Fruit fly (Drosophila melanogaster) whole organism, embryonic: ENCODE results near the gene CG42525.

Source experiments
- B-H2 ChIP-seq: fragments of 200-800 bp; sonication (Bioruptor generic); optimal IDR thresholded peaks from 2 replicates; lab custom pipeline; 2018; ENCODE audit warnings: missing biosample characterization, mild to moderate bottlenecking, missing genetic modification characterization
- CG11085 ChIP-seq: fragments of 200-800 bp; sonication (Bioruptor generic); IDR thresholded peaks from 2 replicates; pipeline ENCODE4 v1.3.6; 2022; ENCODE audit warnings: missing biosample characterization, missing genetic modification characterization
- CG11723 ChIP-seq: fragments of 200-800 bp; sonication (Bioruptor generic); optimal IDR thresholded peaks from 2 replicates; lab custom pipeline; 2017; ENCODE audit warnings: missing biosample characterization, mild to moderate bottlenecking, missing genetic modification characterization
- CG14667 ChIP-seq: fragments of 200-800 bp; sonication (Bioruptor generic); IDR thresholded peaks from 2 replicates; pipeline ENCODE4 v1.3.6; 2022; ENCODE audit warnings: missing biosample characterization, missing genetic modification characterization
- CG14965 ChIP-seq: fragments of 200-800 bp; sonication (Bioruptor generic); optimal IDR thresholded peaks from 2 replicates; lab custom pipeline; 2016; ENCODE audit warnings: missing biosample characterization, missing genetic modification characterization, borderline replicate concordance
- CG15011 ChIP-seq: fragments of 200-800 bp; sonication (Bioruptor generic); optimal IDR thresholded peaks from 3 replicates; lab custom pipeline; 2018; ENCODE audit warnings: missing biosample characterization, mild to moderate bottlenecking, missing genetic modification characterization
- CG1602 ChIP-seq: fragments of 200-800 bp; sonication (Bioruptor generic); optimal IDR thresholded peaks from 3 replicates; lab custom pipeline; 2016; ENCODE audit warnings: missing biosample characterization, missing genetic modification characterization
- CG16813 ChIP-seq: fragments of 200-800 bp; sonication (Bioruptor generic); IDR thresholded peaks from 3 replicates; pipeline ENCODE4 v1.3.6; 2022; ENCODE audit warnings: missing biosample characterization, missing genetic modification characterization; ENCODE audit not compliant: partially characterized antibody
- CG2678 ChIP-seq: fragments of 200-800 bp; sonication (Bioruptor generic); optimal IDR thresholded peaks from 3 replicates; lab custom pipeline; 2019; ENCODE audit warnings: missing biosample characterization, mild to moderate bottlenecking, missing genetic modification characterization, moderate library complexity
- CG2875 ChIP-seq: fragments of 200-800 bp; sonication (Bioruptor generic); optimal IDR thresholded peaks from 2 replicates; lab custom pipeline; 2017; ENCODE audit warnings: missing biosample characterization, mild to moderate bottlenecking, missing genetic modification characterization, missing genetic modification reagents
- CG31441 ChIP-seq: fragments of 200-800 bp; sonication (Bioruptor generic); IDR thresholded peaks from 2 replicates; pipeline ENCODE4 v1.3.6; 2022; ENCODE audit warnings: missing biosample characterization, missing genetic modification characterization
- CG4707 ChIP-seq: fragments of 200-800 bp; sonication (Bioruptor generic); optimal IDR thresholded peaks from 2 replicates; lab custom pipeline; 2018; ENCODE audit warnings: missing biosample characterization, mild to moderate bottlenecking, missing genetic modification characterization, moderate library complexity
- CG5180 ChIP-seq: fragments of 200-800 bp; sonication (Bioruptor generic); optimal IDR thresholded peaks from 3 replicates; lab custom pipeline; 2017; ENCODE audit warnings: missing biosample characterization, missing genetic modification characterization, mild to moderate bottlenecking, moderate library complexity, missing genetic modification reagents
- CG6654 ChIP-seq: fragments of 200-800 bp; sonication (Bioruptor generic); optimal IDR thresholded peaks from 2 replicates; lab custom pipeline; 2017; ENCODE audit warnings: missing biosample characterization, mild to moderate bottlenecking, missing genetic modification characterization
- CG6689 ChIP-seq: fragments of 200-800 bp; sonication (Bioruptor generic); IDR thresholded peaks from 2 replicates; pipeline ENCODE4 v1.3.6; 2022; ENCODE audit warnings: missing biosample characterization, missing genetic modification characterization
- CG7745 ChIP-seq: fragments of 200-800 bp; sonication (Bioruptor generic); optimal IDR thresholded peaks from 2 replicates; lab custom pipeline; 2018; ENCODE audit warnings: missing biosample characterization, mild to moderate bottlenecking, missing genetic modification characterization, moderate library complexity
- CG8281 ChIP-seq: fragments of 200-800 bp; sonication (Bioruptor generic); optimal IDR thresholded peaks from 2 replicates; lab custom pipeline; 2018; ENCODE audit warnings: missing biosample characterization, mild to moderate bottlenecking, missing genetic modification characterization, moderate library complexity
- Camta ChIP-seq: fragments of 200-800 bp; sonication (Bioruptor generic); optimal IDR thresholded peaks from 2 replicates; lab custom pipeline; 2016; ENCODE audit warnings: missing biosample characterization, missing genetic modification characterization
- D19B ChIP-seq: fragments of 200-800 bp; sonication (Bioruptor generic); optimal IDR thresholded peaks from 2 replicates; lab custom pipeline; 2017; ENCODE audit warnings: missing biosample characterization, mild to moderate bottlenecking, missing genetic modification characterization
- Dref ChIP-seq: fragments of 200-800 bp; sonication (Bioruptor generic); IDR thresholded peaks from 2 replicates; pipeline ENCODE4 v1.3.6; 2022; ENCODE audit warnings: missing biosample characterization, missing genetic modification characterization
- Drgx ChIP-seq: fragments of 200-800 bp; sonication (Bioruptor generic); IDR thresholded peaks from 2 replicates; pipeline ENCODE4 v1.3.6; 2022; ENCODE audit warnings: missing biosample characterization, missing genetic modification characterization
- HHEX ChIP-seq: fragments of 200-800 bp; sonication (Bioruptor generic); optimal IDR thresholded peaks from 3 replicates; lab custom pipeline; 2017; ENCODE audit warnings: missing biosample characterization, mild to moderate bottlenecking, missing genetic modification characterization, missing genetic modification reagents
- Hr3 ChIP-seq: fragments of 200-800 bp; sonication (Bioruptor generic); optimal IDR thresholded peaks from 3 replicates; lab custom pipeline; 2016; ENCODE audit warnings: missing biosample characterization, missing genetic modification characterization
- Hr78 ChIP-seq, 2 experiments: fragments of 200-800 bp in 1 of 2; fragments of >200 bp in 1 of 2; sonication (Bioruptor generic) in 1 of 2; optimal IDR thresholded peaks; 2 replicates each; lab custom pipeline; 2017 to 2019; ENCODE audit warnings: missing biosample characterization in 2 of 2, missing genetic modification characterization in 2 of 2, mild to moderate bottlenecking in 1 of 2, moderate library complexity in 1 of 2
- Myb ChIP-seq: fragments of 200-800 bp; sonication (Bioruptor generic); optimal IDR thresholded peaks from 2 replicates; lab custom pipeline; 2016; ENCODE audit warnings: missing biosample characterization, missing genetic modification characterization
- Scr ChIP-seq: fragments of 200-800 bp; sonication (Bioruptor generic); IDR thresholded peaks from 2 replicates; pipeline ENCODE4 v1.3.6; 2022; ENCODE audit warnings: missing biosample characterization, missing genetic modification characterization; ENCODE audit not compliant: partially characterized antibody
- Sox102F ChIP-seq: fragments of 200-800 bp; sonication (Bioruptor generic); optimal IDR thresholded peaks from 2 replicates; lab custom pipeline; 2018; ENCODE audit warnings: missing biosample characterization, mild to moderate bottlenecking, missing genetic modification characterization, moderate library complexity
- Stat92E ChIP-seq, 3 experiments: fragments of >200 bp in 2 of 3; fragments of 200-800 bp in 1 of 3; sonication (Bioruptor generic) in 1 of 3; optimal IDR thresholded peaks; 2 replicates each; lab custom pipeline; 2017 to 2019; ENCODE audit warnings: missing biosample characterization in 3 of 3, missing genetic modification characterization in 3 of 3, mild to moderate bottlenecking in 1 of 3, moderate library complexity in 1 of 3
- ap ChIP-seq: fragments of 200-800 bp; sonication (Bioruptor generic); IDR thresholded peaks from 2 replicates; pipeline ENCODE4 v1.3.6; 2022; ENCODE audit warnings: missing biosample characterization, missing genetic modification characterization
- bcd ChIP-seq: fragments of 200-800 bp; sonication (Bioruptor generic); optimal IDR thresholded peaks from 2 replicates; lab custom pipeline; 2017; ENCODE audit warnings: missing biosample characterization, mild to moderate bottlenecking, missing genetic modification characterization
- bigmax ChIP-seq: fragments of 200-800 bp; sonication (Bioruptor generic); optimal IDR thresholded peaks from 2 replicates; lab custom pipeline; 2018; ENCODE audit warnings: missing biosample characterization, mild to moderate bottlenecking, missing genetic modification characterization
- cato ChIP-seq: fragments of 200-800 bp; sonication (Bioruptor generic); optimal IDR thresholded peaks from 2 replicates; lab custom pipeline; 2016; ENCODE audit warnings: missing biosample characterization, missing genetic modification characterization, borderline replicate concordance
- crc ChIP-seq: fragments of 200-800 bp; sonication (Bioruptor generic); optimal IDR thresholded peaks from 2 replicates; lab custom pipeline; 2016; ENCODE audit warnings: missing biosample characterization, missing genetic modification characterization
- dan ChIP-seq: fragments of 200-800 bp; sonication (Bioruptor generic); IDR thresholded peaks from 2 replicates; pipeline ENCODE4 v1.3.6; 2022; ENCODE audit warnings: missing biosample characterization, missing genetic modification characterization
- dmrt99B ChIP-seq: fragments of 200-800 bp; sonication (Bioruptor generic); optimal IDR thresholded peaks from 2 replicates; lab custom pipeline; 2018; ENCODE audit warnings: missing biosample characterization, mild to moderate bottlenecking, missing genetic modification characterization, moderate library complexity
- fd3F ChIP-seq: fragments of 200-800 bp; sonication (Bioruptor generic); optimal IDR thresholded peaks from 2 replicates; lab custom pipeline; 2018; ENCODE audit warnings: missing biosample characterization, mild to moderate bottlenecking, missing genetic modification characterization, moderate library complexity
- gro ChIP-seq: fragments of 200-800 bp; sonication (Bioruptor generic); optimal IDR thresholded peaks from 2 replicates; lab custom pipeline; 2016; ENCODE audit warnings: missing biosample characterization, missing genetic modification characterization
- gsb ChIP-seq: fragments of 200-800 bp; sonication (Bioruptor generic); IDR thresholded peaks from 2 replicates; pipeline ENCODE4 v1.3.6; 2022; ENCODE audit warnings: missing biosample characterization, missing genetic modification characterization
- insv ChIP-seq, 2 experiments: fragments of 200-800 bp; sonication (Bioruptor generic); optimal IDR thresholded peaks; 3 replicates each; lab custom pipeline; 2016 to 2018; ENCODE audit warnings: missing biosample characterization in 2 of 2, missing genetic modification characterization in 2 of 2
- kah ChIP-seq: fragments of 200-800 bp; sonication (Bioruptor generic); optimal IDR thresholded peaks from 2 replicates; lab custom pipeline; 2018; ENCODE audit warnings: missing biosample characterization, mild to moderate bottlenecking, missing genetic modification characterization
- sc ChIP-seq, 3 experiments: fragments of >200 bp in 2 of 3; fragments of 200-800 bp in 1 of 3; sonication (Bioruptor generic) in 1 of 3; optimal IDR thresholded peaks; 2 replicates in 2 of 3; 3 replicates in 1 of 3; lab custom pipeline; 2017; ENCODE audit warnings: mild to moderate bottlenecking in 1 of 3, missing biosample characterization in 1 of 3, missing genetic modification characterization in 1 of 3, missing genetic modification reagents in 1 of 3
- seq ChIP-seq: fragments of 200-800 bp; sonication (Bioruptor generic); IDR thresholded peaks from 2 replicates; pipeline ENCODE4 v1.3.6; 2022; ENCODE audit warnings: missing biosample characterization, missing genetic modification characterization
- slbo ChIP-seq: fragments of 200-800 bp; sonication (Bioruptor generic); IDR thresholded peaks from 2 replicates; pipeline ENCODE4 v1.3.6; 2022; ENCODE audit warnings: missing biosample characterization, missing genetic modification characterization
- so ChIP-seq: fragments of 200-800 bp; sonication (Bioruptor generic); IDR thresholded peaks from 3 replicates; pipeline ENCODE4 v1.3.6; 2022; ENCODE audit warnings: missing biosample characterization, missing genetic modification characterization
- ssp ChIP-seq: fragments of 200-800 bp; sonication (Bioruptor generic); IDR thresholded peaks from 2 replicates; pipeline ENCODE4 v1.3.6; 2022; ENCODE audit warnings: missing biosample characterization, missing genetic modification characterization
- tap ChIP-seq: fragments of 200-800 bp; optimal IDR thresholded peaks from 3 replicates; lab custom pipeline; 2019; ENCODE audit warnings: missing biosample characterization, mild to moderate bottlenecking, missing genetic modification characterization, moderate library complexity
- tll ChIP-seq, 2 experiments: fragments of 200-800 bp in 1 of 2; fragments of >200 bp in 1 of 2; sonication (Bioruptor generic) in 1 of 2; optimal IDR thresholded peaks; 2 replicates each; lab custom pipeline; 2017 to 2019; ENCODE audit warnings: missing biosample characterization in 2 of 2, missing genetic modification characterization in 2 of 2, mild to moderate bottlenecking in 1 of 2, moderate library complexity in 1 of 2
- wek ChIP-seq: fragments of 200-800 bp; sonication (Bioruptor generic); optimal IDR thresholded peaks from 3 replicates; lab custom pipeline; 2018; ENCODE audit warnings: missing biosample characterization, mild to moderate bottlenecking, missing genetic modification characterization, moderate library complexity

CG42525 gene

dm6 chr3L:3178530-3179096 is 10.9 kb downstream of the CG42525 start, which contains the start of the genes MnM and Girdin:
TSS of gene MnM (minus strand) at chr3L:3178580.
TSS of gene Girdin (plus strand) at chr3L:3178930.
- TF ChIP-seq fd3F (GFP tag; lab: Kevin White, UChicago) = peak; percentile 43
- no peak for TF ChIP-seq cato (GFP tag; lab: Kevin White, UChicago)
- peak; percentile 38 for TF ChIP-seq CG14965
- no peak for TF ChIP-seq tap (tag; lab: Kevin White, UChicago)
- TF ChIP-seq wek (GFP tag; lab: Kevin White, UChicago) = no peak
- no peak for TF ChIP-seq insv (GFP tag; optimal IDR thresholded peaks at IDR 0.05; lab: Kevin White, UChicago)
- TF ChIP-seq Hr78 (GFP tag; optimal IDR thresholded peaks at IDR 0.05; lab: Kevin White, UChicago) = no peak
- TF ChIP-seq dan (GFP tag; lab: Robert Waterston, UW) = no peak
- peak; percentile 32 for TF ChIP-seq CG1602 (GFP tag; lab: Kevin White, UChicago)
- TF ChIP-seq Myb = peak; percentile 89
- TF ChIP-seq CG2678 = no peak
- TF ChIP-seq CG7745 = no peak
- TF ChIP-seq ap (GFP tag; lab: Robert Waterston, UW) = no peak
- no peak for TF ChIP-seq CG5180
- TF ChIP-seq Stat92E (GFP tag; optimal IDR thresholded peaks at IDR 0.05; lab: Kevin White, UChicago) = no peak
- TF ChIP-seq dmrt99B = no peak
- no peak for TF ChIP-seq D19B (GFP tag; lab: Kevin White, UChicago)
- TF ChIP-seq CG11085 (GFP tag; lab: Robert Waterston, UW) = no peak
- TF ChIP-seq CG14667 (GFP tag; lab: Robert Waterston, UW) = no peak
- TF ChIP-seq Hr3 (GFP tag; lab: Kevin White, UChicago) = peak; percentile 86
- TF ChIP-seq ssp (GFP tag; lab: Robert Waterston, UW) = peak; percentile 66
- peak; percentile 0 for TF ChIP-seq crc
- no peak for TF ChIP-seq CG8281 (tag; lab: Kevin White, UChicago)
- peak; percentile 88 for TF ChIP-seq CG16813 (GFP tag; lab: Robert Waterston, UW)
- TF ChIP-seq Scr = peak; percentile 92
- TF ChIP-seq sc (optimal IDR thresholded peaks at IDR 0.05; lab: Kevin White, UChicago) = no peak
- no peak for TF ChIP-seq sc (GFP tag; optimal IDR thresholded peaks at IDR 0.05; lab: Kevin White, UChicago)
- TF ChIP-seq Camta (GFP tag; lab: Kevin White, UChicago) = peak; percentile 39
- no peak for TF ChIP-seq so (GFP tag; lab: Robert Waterston, UW)
- peak; percentile 42; the same call in 1 of the 2 replicates for TF ChIP-seq CG6689 (GFP tag; lab: Robert Waterston, UW)
- peak; percentile 83 for TF ChIP-seq slbo (GFP tag; lab: Robert Waterston, UW)
- peak; percentile 53 to 97 for TF ChIP-seq tll (GFP tag; optimal IDR thresholded peaks at IDR 0.05; lab: Kevin White, UChicago)
- TF ChIP-seq Sox102F (GFP tag; lab: Kevin White, UChicago) = no peak
- no peak for TF ChIP-seq B-H2 (GFP tag; lab: Kevin White, UChicago)
- no peak for TF ChIP-seq Drgx
- no peak for TF ChIP-seq bigmax
- no peak for TF ChIP-seq HHEX (GFP tag; lab: Kevin White, UChicago)
- TF ChIP-seq CG4707 = no peak
- TF ChIP-seq Dref (GFP tag; lab: Robert Waterston, UW) = peak; percentile 68
- no peak for TF ChIP-seq seq (GFP tag; lab: Robert Waterston, UW)
- TF ChIP-seq bcd (GFP tag; lab: Kevin White, UChicago) = no peak
- no peak for TF ChIP-seq CG15011 (GFP tag; lab: Kevin White, UChicago)
- TF ChIP-seq gro (GFP tag; lab: Kevin White, UChicago) = peak; percentile 63
- no peak for TF ChIP-seq CG2875 (GFP tag; lab: Kevin White, UChicago)
- TF ChIP-seq CG6654 (GFP tag; lab: Kevin White, UChicago) = no peak
- TF ChIP-seq CG31441 (GFP tag; lab: Robert Waterston, UW) = no peak
- TF ChIP-seq kah (GFP tag; lab: Kevin White, UChicago) = no peak
- TF ChIP-seq gsb (GFP tag; lab: Robert Waterston, UW) = no peak
- no peak for TF ChIP-seq CG11723 (GFP tag; lab: Kevin White, UChicago)
